Fruit fly (Drosophila melanogaster) Kc167 (cell line): Measurements from ENCODE around the gene Myo95E.

Source experiments
- Myc ChIP-seq: fragments of >200 bp; optimal IDR thresholded peaks from 2 replicates; lab custom pipeline; 2017; ENCODE audit warnings: missing external identifiers
- Sin3A ChIP-seq: fragments of >200 bp; optimal IDR thresholded peaks from 2 replicates; lab custom pipeline; 2018; ENCODE audit warnings: missing external identifiers
- h ChIP-seq: fragments of >200 bp; optimal IDR thresholded peaks from 3 replicates; lab custom pipeline; 2018; ENCODE audit warnings: missing external identifiers
- psq ChIP-seq: fragments of >200 bp; optimal IDR thresholded peaks from 2 replicates; lab custom pipeline; 2017; ENCODE audit warnings: missing external identifiers

DNA sequence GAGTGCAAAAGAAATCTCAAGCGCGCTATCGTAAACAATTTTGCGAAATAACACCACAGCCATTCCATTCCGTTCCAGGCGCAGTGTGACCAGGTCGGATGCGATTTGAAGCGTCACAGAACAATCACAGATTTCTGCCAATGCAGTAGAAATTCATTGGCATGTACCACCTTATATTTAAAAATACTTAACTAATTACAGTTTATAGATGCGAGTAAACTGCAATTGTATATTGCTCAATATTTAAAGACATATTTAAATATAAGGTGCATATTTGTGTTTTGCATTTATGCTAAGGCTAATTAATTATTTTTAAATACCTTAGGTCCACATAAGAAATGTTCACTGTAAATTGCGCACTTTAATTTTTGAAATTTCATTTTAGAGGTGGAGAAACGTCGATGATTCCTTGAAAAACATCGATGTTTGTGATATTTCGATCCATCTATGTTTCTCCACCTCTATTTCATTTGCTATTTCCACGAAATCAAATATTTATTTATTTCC is 32.1 kb upstream of the Myo95E start, which contains the start of the genes SMC6 and CG6204:
- TF ChIP-seq h (lab: Kevin White, UChicago): no peak
- TF ChIP-seq psq (lab: Kevin White, UChicago): no peak
- no peak for TF ChIP-seq Myc (lab: Kevin White, UChicago)
- TF ChIP-seq Sin3A (lab: Kevin White, UChicago): no peak
